Worm (Caenorhabditis elegans) whole organism, early embryonic: ENCODE measurements around the gene rde-11.

Experiments
- B0310.2 ChIP-seq: sonication (generic microtip); optimal IDR thresholded peaks from 2 replicates; lab custom pipeline; 2016; ENCODE audit warnings: mild to moderate bottlenecking, missing genetic modification characterization, missing compliant biosample characterization
- F13C5.2 ChIP-seq: sonication (generic microtip); optimal IDR thresholded peaks from 2 replicates; lab custom pipeline; 2017; ENCODE audit warnings: mild to moderate bottlenecking, missing genetic modification characterization, inconsistent platforms, missing compliant biosample characterization
- ama-1 ChIP-seq: fragments of 150-350 bp; optimal IDR thresholded peaks from 2 replicates; lab custom pipeline; 2014
- flt-1 ChIP-seq: fragments of 200-800 bp; sonication (Bioruptor generic); IDR thresholded peaks from 2 replicates; pipeline ENCODE4 v1.3.6; 2022; ENCODE audit warnings: missing genetic modification characterization, missing compliant biosample characterization
- hnd-1 ChIP-seq: sonication (generic microtip); optimal IDR thresholded peaks from 2 replicates; lab custom pipeline; 2016; ENCODE audit warnings: missing genetic modification characterization, missing compliant biosample characterization
- pes-1 ChIP-seq: fragments of 200-800 bp; sonication (Bioruptor generic); IDR thresholded peaks from 2 replicates; pipeline ENCODE4 v1.3.6; 2022; ENCODE audit warnings: missing genetic modification reagents, missing genetic modification characterization, missing compliant biosample characterization
- scrt-1 ChIP-seq: fragments of 200-800 bp; sonication (Bioruptor generic); IDR thresholded peaks from 2 replicates; pipeline ENCODE4 v1.3.6; 2022; ENCODE audit warnings: missing genetic modification characterization, missing compliant biosample characterization
- tbx-11 ChIP-seq: fragments of 200-800 bp; sonication (Bioruptor generic); IDR thresholded peaks from 2 replicates; pipeline ENCODE4 v1.3.6; 2022; ENCODE audit warnings: missing genetic modification characterization, missing compliant biosample characterization

DNA sequence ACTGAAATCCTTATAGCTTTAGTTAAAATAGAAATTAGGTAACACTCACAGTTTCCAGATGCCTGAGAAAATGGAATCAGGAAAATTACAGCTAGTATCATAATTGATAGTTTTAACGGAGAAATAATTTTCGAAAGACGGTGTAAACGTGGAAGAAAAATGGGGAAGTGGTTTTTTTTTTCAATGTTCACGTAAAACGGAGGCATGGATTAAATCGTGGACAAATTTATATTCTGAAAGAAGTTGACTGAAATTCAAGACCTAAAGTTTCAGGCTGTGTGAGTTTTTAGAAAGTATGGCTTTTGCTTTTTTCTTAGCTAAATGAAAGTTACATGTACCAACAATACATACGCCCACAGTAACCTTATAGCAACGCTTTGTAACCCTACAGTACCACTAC lies 37.3 kb downstream of the rde-11 start, which contains the start of gene spe-43:
- no peak for TF ChIP-seq ama-1
- no peak for TF ChIP-seq flt-1 (GFP tag; lab: Robert Waterston, UW)
- TF ChIP-seq tbx-11: no peak
- TF ChIP-seq B0310.2 (tag; lab: Kevin White, UChicago): no peak
- TF ChIP-seq hnd-1 (tag; lab: Kevin White, UChicago): no peak
- TF ChIP-seq F13C5.2 (tag; lab: Kevin White, UChicago): no peak
- TF ChIP-seq scrt-1 (GFP tag; lab: Robert Waterston, UW): no peak
- TF ChIP-seq pes-1 (GFP tag; lab: Robert Waterston, UW): no peak
